Fruit fly (Drosophila melanogaster): ENCODE data around the gene Vps60.
A peak's percentile ranks its signal among the peaks of the same experiment; 100 is the strongest.

The Vps60 gene

DNA sequence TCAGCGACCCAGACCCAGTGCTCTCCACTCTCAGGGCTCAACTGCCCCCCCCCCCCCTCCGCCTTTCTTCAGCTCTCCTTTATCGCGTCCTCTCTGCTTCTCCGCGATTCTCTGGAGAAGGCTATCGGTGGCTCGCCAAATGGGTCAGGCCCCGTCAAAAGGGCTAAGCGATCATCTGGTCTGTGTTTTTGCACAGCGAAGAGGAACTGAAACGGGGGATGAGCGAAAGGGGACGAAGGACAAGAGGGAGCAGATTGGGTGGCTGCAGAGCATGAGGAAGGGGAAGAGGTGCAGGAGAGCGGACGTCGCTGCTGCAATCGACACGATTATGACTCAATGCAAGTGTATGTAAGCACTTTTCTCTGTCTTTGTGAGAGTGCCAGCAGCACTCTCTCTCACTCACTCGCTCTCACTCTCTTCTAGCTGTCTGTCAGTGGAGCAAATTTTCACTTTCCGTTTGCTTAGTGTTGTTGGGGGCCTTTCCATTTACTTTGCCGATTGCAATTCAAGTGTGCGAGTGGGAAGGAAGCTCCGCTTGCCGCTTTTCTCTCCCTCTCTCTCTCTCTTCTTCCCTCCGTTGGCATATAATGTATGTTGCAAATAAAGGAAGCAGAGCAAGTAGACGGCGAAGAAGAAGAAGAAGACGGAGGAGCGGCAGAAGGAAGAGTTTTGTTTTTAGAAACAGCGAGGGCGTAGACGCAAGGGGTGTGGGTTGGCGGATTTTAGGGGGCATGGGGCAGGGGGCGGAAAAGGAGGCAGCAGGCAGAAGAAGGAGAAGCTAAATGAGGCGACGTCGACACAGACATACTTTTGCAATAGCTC, 43.7 kb downstream of the Vps60 start:
- peak; percentile 71 for TF ChIP-seq crol (GFP tag; IDR thresholded peaks at IDR 0.05)
- TF ChIP-seq CG3065 (GFP tag; optimal IDR thresholded peaks at IDR 0.05), result no peak
- TF ChIP-seq C15 (GFP tag; IDR thresholded peaks at IDR 0.05), result no peak
- no peak for TF ChIP-seq sc (optimal IDR thresholded peaks at IDR 0.05)
- TF ChIP-seq sc (GFP tag; optimal IDR thresholded peaks at IDR 0.05), result no peak
- TF ChIP-seq zfh2 (GFP tag; optimal IDR thresholded peaks at IDR 0.05), result no peak
- TF ChIP-seq CG13424 (tag; optimal IDR thresholded peaks at IDR 0.05), result no peak
- TF ChIP-seq CG31224 (GFP tag; IDR thresholded peaks at IDR 0.05), result no peak
- no peak for TF ChIP-seq CG18764 (GFP tag; optimal IDR thresholded peaks at IDR 0.05)
- 0 out of 2 replicates have a peak, but pooled peaks have one; percentile 20 for TF ChIP-seq nerfin-2 (GFP tag; IDR thresholded peaks at IDR 0.05; ENCODE audit: partially characterized antibody)
- TF ChIP-seq CG15514 (GFP tag; optimal IDR thresholded peaks at IDR 0.05), result no peak
- TF ChIP-seq grau (tag; optimal IDR thresholded peaks at IDR 0.05), result no peak
- no peak for TF ChIP-seq CG2199 (GFP tag; IDR thresholded peaks at IDR 0.05)
- no peak for TF ChIP-seq CG4360 (GFP tag; IDR thresholded peaks at IDR 0.05)
- no peak for TF ChIP-seq usp (GFP tag; optimal IDR thresholded peaks at IDR 0.05)
- TF ChIP-seq Taf1 (GFP tag; IDR thresholded peaks at IDR 0.05), result no peak
- TF ChIP-seq Hr78 (GFP tag; optimal IDR thresholded peaks at IDR 0.05), result peak in 1 of 2 experiments; percentile 11
- no peak for TF ChIP-seq CG5953 (GFP tag; IDR thresholded peaks at IDR 0.05)
- no peak for TF ChIP-seq CG14667 (GFP tag; IDR thresholded peaks at IDR 0.05)
- TF ChIP-seq CG7271 (tag; optimal IDR thresholded peaks at IDR 0.05), result no peak
- no peak for TF ChIP-seq Hey (tag; optimal IDR thresholded peaks at IDR 0.05)
- TF ChIP-seq pita (GFP tag; optimal IDR thresholded peaks at IDR 0.05), result no peak
- TF ChIP-seq lmd (GFP tag; IDR thresholded peaks at IDR 0.05), result no peak
- TF ChIP-seq CG17385 (GFP tag; optimal IDR thresholded peaks at IDR 0.05), result peak; percentile 32
- TF ChIP-seq lbe (GFP tag; optimal IDR thresholded peaks at IDR 0.05), result peak; percentile 65
- TF ChIP-seq Hand (GFP tag; optimal IDR thresholded peaks at IDR 0.05), result no peak
- TF ChIP-seq Fer3 (tag; optimal IDR thresholded peaks at IDR 0.05), result no peak
- TF ChIP-seq YL-1 (GFP tag; optimal IDR thresholded peaks at IDR 0.05), result no peak
- 0 out of 4 replicates have a peak, but pooled peaks have one; percentile 24 for TF ChIP-seq chinmo (GFP tag; IDR thresholded peaks at IDR 0.05; ENCODE audit: partially characterized antibody)
- no peak for TF ChIP-seq E2f1 (GFP tag; IDR thresholded peaks at IDR 0.05)
- TF ChIP-seq exex (tag; optimal IDR thresholded peaks at IDR 0.05), result no peak
- TF ChIP-seq CG15601 (tag; optimal IDR thresholded peaks at IDR 0.05), result no peak
- TF ChIP-seq pb (GFP tag; optimal IDR thresholded peaks at IDR 0.05), result no peak
- TF ChIP-seq CG3407 (GFP tag; optimal IDR thresholded peaks at IDR 0.05), result no peak
- no peak for TF ChIP-seq CG10431 (GFP tag; optimal IDR thresholded peaks at IDR 0.05)
- no peak for TF ChIP-seq esg (GFP tag; conservative IDR thresholded peaks at IDR 0.05)
- no peak for TF ChIP-seq Dll (GFP tag; IDR thresholded peaks at IDR 0.05; ENCODE audit: partially characterized antibody)
- TF ChIP-seq CG12769 (tag; optimal IDR thresholded peaks at IDR 0.05), result peak; percentile 18
- TF ChIP-seq sim (GFP tag; IDR thresholded peaks at IDR 0.05), result no peak
- peak; percentile 25; the same call in 1 of the 2 replicates for TF ChIP-seq Drgx (GFP tag; IDR thresholded peaks at IDR 0.05)
- no peak for TF ChIP-seq CG17829 (tag; optimal IDR thresholded peaks at IDR 0.05)
- no peak for TF ChIP-seq CG17186 (GFP tag; optimal IDR thresholded peaks at IDR 0.05)
- peak; percentile 76 for TF ChIP-seq cg (GFP tag; optimal IDR thresholded peaks at IDR 0.05)
- TF ChIP-seq Sry-δ (GFP tag; optimal IDR thresholded peaks at IDR 0.05), result no peak
- TF ChIP-seq CG8478 (optimal IDR thresholded peaks at IDR 0.05), result no peak
- TF ChIP-seq z (GFP tag; IDR thresholded peaks at IDR 0.05), result peak; percentile 77
- no peak for TF ChIP-seq B-H1 (GFP tag; IDR thresholded peaks at IDR 0.05)
- no peak for TF ChIP-seq Ets97D (GFP tag; optimal IDR thresholded peaks at IDR 0.05)
- TF ChIP-seq zf30C (GFP tag; optimal IDR thresholded peaks at IDR 0.05), result no peak
- no peak for TF ChIP-seq her (GFP tag; optimal IDR thresholded peaks at IDR 0.05)

Measured in whole organism, embryonic.